Fruit fly (Drosophila melanogaster) whole organism, embryonic: ENCODE measurements around the gene Lgr3.

ENCODE experiments used
- Awh ChIP-seq: fragments of 200-800 bp; sonication (Bioruptor generic); IDR thresholded peaks from 2 replicates; pipeline ENCODE4, ENCODE4 v1.3.6; 2022; ENCODE audit warnings: missing biosample characterization, missing genetic modification characterization
- CG10274 ChIP-seq: fragments of 200-800 bp; sonication (Bioruptor generic); optimal IDR thresholded peaks from 3 replicates; lab custom pipeline; 2017; ENCODE audit warnings: missing biosample characterization, mild to moderate bottlenecking, missing genetic modification characterization
- CG10431 ChIP-seq: fragments of 200-800 bp; sonication (Bioruptor generic); optimal IDR thresholded peaks from 3 replicates; lab custom pipeline; 2018; ENCODE audit warnings: missing biosample characterization, mild to moderate bottlenecking, missing genetic modification characterization
- CG11504 ChIP-seq: fragments of 200-800 bp; sonication (Bioruptor generic); optimal IDR thresholded peaks from 3 replicates; lab custom pipeline; 2019; ENCODE audit warnings: missing biosample characterization, mild to moderate bottlenecking, missing genetic modification characterization, moderate library complexity
- CG12155 ChIP-seq: fragments of 200-800 bp; sonication (Bioruptor generic); optimal IDR thresholded peaks from 3 replicates; lab custom pipeline; 2016; ENCODE audit warnings: missing biosample characterization, missing genetic modification characterization
- CG12659 ChIP-seq: fragments of 200-800 bp; sonication (Bioruptor generic); optimal IDR thresholded peaks from 3 replicates; lab custom pipeline; 2017; ENCODE audit warnings: mild to moderate bottlenecking, missing biosample characterization, missing genetic modification reagents, missing genetic modification characterization
- CG12769 ChIP-seq: fragments of 200-800 bp; sonication (Bioruptor generic); optimal IDR thresholded peaks from 2 replicates; lab custom pipeline; 2019; ENCODE audit warnings: missing biosample characterization, mild to moderate bottlenecking, missing genetic modification characterization, moderate library complexity
- CG13296 ChIP-seq: fragments of 200-800 bp; sonication (Bioruptor generic); optimal IDR thresholded peaks from 3 replicates; lab custom pipeline; 2018; ENCODE audit warnings: missing biosample characterization, mild to moderate bottlenecking, missing genetic modification characterization
- CG13624 ChIP-seq: fragments of 200-800 bp; sonication (Bioruptor generic); optimal IDR thresholded peaks from 2 replicates; lab custom pipeline; 2016; ENCODE audit warnings: missing biosample characterization, missing genetic modification characterization
- CG1603 ChIP-seq: fragments of 200-800 bp; sonication (Bioruptor generic); optimal IDR thresholded peaks from 2 replicates; lab custom pipeline; 2019; ENCODE audit warnings: missing biosample characterization, mild to moderate bottlenecking, missing genetic modification characterization, moderate library complexity
- CG1647 ChIP-seq: fragments of 200-800 bp; sonication (Bioruptor generic); optimal IDR thresholded peaks from 3 replicates; lab custom pipeline; 2016; ENCODE audit warnings: missing biosample characterization, missing genetic modification characterization
- CG1832 ChIP-seq: fragments of 200-800 bp; sonication (Bioruptor generic); optimal IDR thresholded peaks from 2 replicates; lab custom pipeline; 2017; ENCODE audit warnings: missing biosample characterization, mild to moderate bottlenecking, missing genetic modification characterization, inconsistent platforms
- CG31441 ChIP-seq: fragments of 200-800 bp; sonication (Bioruptor generic); IDR thresholded peaks from 2 replicates; pipeline ENCODE4 v1.3.6; 2022; ENCODE audit warnings: missing biosample characterization, missing genetic modification characterization
- CG42726 ChIP-seq: fragments of 200-800 bp; sonication (Bioruptor generic); IDR thresholded peaks from 2 replicates; pipeline ENCODE4 v1.3.6; 2022; ENCODE audit warnings: missing biosample characterization, missing genetic modification characterization; ENCODE audit not compliant: partially characterized antibody
- CG6765 ChIP-seq: fragments of 200-800 bp; sonication (Bioruptor generic); optimal IDR thresholded peaks from 3 replicates; lab custom pipeline; 2017; ENCODE audit warnings: missing biosample characterization, mild to moderate bottlenecking, missing genetic modification characterization
- CG6854 ChIP-seq: fragments of 200-800 bp; sonication (Bioruptor generic); optimal IDR thresholded peaks from 3 replicates; lab custom pipeline; 2017; ENCODE audit warnings: missing biosample characterization, mild to moderate bottlenecking, missing genetic modification characterization
- CG7271 ChIP-seq: fragments of 200-800 bp; sonication (Bioruptor generic); optimal IDR thresholded peaks from 2 replicates; lab custom pipeline; 2018; ENCODE audit warnings: missing biosample characterization, mild to moderate bottlenecking, missing genetic modification characterization, moderate library complexity
- CG9876 ChIP-seq: fragments of 200-800 bp; sonication (Bioruptor generic); optimal IDR thresholded peaks from 2 replicates; lab custom pipeline; 2016; ENCODE audit warnings: missing biosample characterization, missing genetic modification characterization
- Deaf1 ChIP-seq: fragments of 200-800 bp; optimal IDR thresholded peaks from 3 replicates; lab custom pipeline; 2019; ENCODE audit warnings: missing biosample characterization, mild to moderate bottlenecking, missing genetic modification characterization, moderate library complexity
- Dll ChIP-seq: fragments of 200-800 bp; sonication (Bioruptor generic); IDR thresholded peaks from 4 replicates; pipeline ENCODE4 v1.3.6; 2022; ENCODE audit warnings: missing biosample characterization, missing genetic modification characterization; ENCODE audit not compliant: partially characterized antibody
- Dp ChIP-seq: fragments of 200-800 bp; sonication (Bioruptor generic); optimal IDR thresholded peaks from 2 replicates; lab custom pipeline; 2018; ENCODE audit warnings: missing biosample characterization, mild to moderate bottlenecking, missing genetic modification characterization, moderate library complexity
- E2f2 ChIP-seq: fragments of 200-800 bp; sonication (Bioruptor generic); IDR thresholded peaks from 2 replicates; pipeline ENCODE4 v1.3.6; 2022; ENCODE audit warnings: missing biosample characterization, missing genetic modification characterization
- Fer3 ChIP-seq: fragments of 200-800 bp; sonication (Bioruptor generic); optimal IDR thresholded peaks from 2 replicates; lab custom pipeline; 2018; ENCODE audit warnings: missing biosample characterization, mild to moderate bottlenecking, missing genetic modification characterization, moderate library complexity
- Hmx ChIP-seq: fragments of 200-800 bp; sonication (Bioruptor generic); optimal IDR thresholded peaks from 2 replicates; lab custom pipeline; 2016; ENCODE audit warnings: missing biosample characterization, missing genetic modification characterization
- MTF-1 ChIP-seq: fragments of 200-800 bp; sonication (Bioruptor generic); optimal IDR thresholded peaks from 2 replicates; lab custom pipeline; 2018; ENCODE audit warnings: missing biosample characterization, mild to moderate bottlenecking, missing genetic modification characterization, borderline replicate concordance
- Mrtf ChIP-seq: fragments of 200-800 bp; sonication (Bioruptor generic); IDR thresholded peaks from 3 replicates; pipeline ENCODE4 v1.3.6; 2022; ENCODE audit warnings: missing biosample characterization, missing genetic modification characterization
- Myb ChIP-seq: fragments of 200-800 bp; sonication (Bioruptor generic); optimal IDR thresholded peaks from 2 replicates; lab custom pipeline; 2016; ENCODE audit warnings: missing biosample characterization, missing genetic modification characterization
- NfI ChIP-seq: fragments of 200-800 bp; sonication (Bioruptor generic); optimal IDR thresholded peaks from 3 replicates; lab custom pipeline; 2018; ENCODE audit warnings: missing biosample characterization, mild to moderate bottlenecking, missing genetic modification characterization, moderate library complexity
- PHDP ChIP-seq: fragments of 200-800 bp; sonication (Bioruptor generic); optimal IDR thresholded peaks from 3 replicates; lab custom pipeline; 2018; ENCODE audit warnings: missing biosample characterization, mild to moderate bottlenecking, missing genetic modification characterization, moderate library complexity
- Pdp1 ChIP-seq, 2 experiments: fragments of 200-800 bp; sonication (Bioruptor generic); optimal IDR thresholded peaks; 3 replicates each; lab custom pipeline; 2016; ENCODE audit warnings: missing biosample characterization in 2 of 2, missing genetic modification characterization in 2 of 2, mild to moderate bottlenecking in 1 of 2, moderate library complexity in 1 of 2
- Ptx1 ChIP-seq: fragments of 200-800 bp; sonication (Bioruptor generic); IDR thresholded peaks from 2 replicates; pipeline ENCODE4 v1.3.6; 2022; ENCODE audit warnings: missing biosample characterization, missing genetic modification characterization
- Sox100B ChIP-seq: fragments of 200-800 bp; sonication (Bioruptor generic); optimal IDR thresholded peaks from 3 replicates; lab custom pipeline; 2018; ENCODE audit warnings: missing biosample characterization, mild to moderate bottlenecking, missing genetic modification characterization
- Sry-β ChIP-seq: fragments of 200-800 bp; sonication (Bioruptor generic); optimal IDR thresholded peaks from 2 replicates; lab custom pipeline; 2018; ENCODE audit warnings: missing biosample characterization, mild to moderate bottlenecking, missing genetic modification characterization, moderate library complexity
- Usf ChIP-seq: fragments of 200-800 bp; sonication (Bioruptor generic); optimal IDR thresholded peaks from 2 replicates; lab custom pipeline; 2017; ENCODE audit warnings: missing genotype, missing biosample characterization, missing genetic modification characterization
- aop ChIP-seq: fragments of 200-800 bp; sonication (Bioruptor generic); IDR thresholded peaks from 2 replicates; pipeline ENCODE4 v1.3.6; 2022; ENCODE audit warnings: missing biosample characterization, missing genetic modification characterization
- bcd ChIP-seq: fragments of 200-800 bp; sonication (Bioruptor generic); optimal IDR thresholded peaks from 2 replicates; lab custom pipeline; 2017; ENCODE audit warnings: missing biosample characterization, mild to moderate bottlenecking, missing genetic modification characterization
- dysf ChIP-seq: fragments of 200-800 bp; sonication (Bioruptor generic); IDR thresholded peaks from 3 replicates; pipeline ENCODE4 v1.3.6; 2022; ENCODE audit warnings: missing biosample characterization, missing genetic modification characterization
- en ChIP-seq: fragments of 200-800 bp; sonication (Bioruptor generic); optimal IDR thresholded peaks from 2 replicates; lab custom pipeline; 2016; ENCODE audit warnings: missing biosample characterization, missing genetic modification characterization
- eyg ChIP-seq: fragments of 200-800 bp; sonication (Bioruptor generic); optimal IDR thresholded peaks from 3 replicates; lab custom pipeline; 2016; ENCODE audit warnings: missing biosample characterization, missing genetic modification characterization
- grau ChIP-seq: fragments of 200-800 bp; optimal IDR thresholded peaks from 3 replicates; lab custom pipeline; 2019; ENCODE audit warnings: missing biosample characterization, mild to moderate bottlenecking, missing genetic modification characterization, moderate library complexity
- pho ChIP-seq: fragments of 200-800 bp; sonication (Bioruptor generic); optimal IDR thresholded peaks from 2 replicates; lab custom pipeline; 2016; ENCODE audit warnings: missing biosample characterization, missing genetic modification characterization
- pita ChIP-seq: fragments of 200-800 bp; sonication (Bioruptor generic); optimal IDR thresholded peaks from 2 replicates; lab custom pipeline; 2017; ENCODE audit warnings: missing biosample characterization, mild to moderate bottlenecking, missing genetic modification characterization
- sd ChIP-seq: fragments of 200-800 bp; sonication (Bioruptor generic); optimal IDR thresholded peaks from 3 replicates; lab custom pipeline; 2018; ENCODE audit warnings: missing biosample characterization, mild to moderate bottlenecking, missing genetic modification characterization, moderate library complexity
- sens ChIP-seq: fragments of 200-800 bp; sonication (Bioruptor generic); peaks from one replicate; lab custom pipeline; 2016; ENCODE audit warnings: missing biosample characterization, missing genetic modification characterization
- seq ChIP-seq: fragments of 200-800 bp; sonication (Bioruptor generic); IDR thresholded peaks from 2 replicates; pipeline ENCODE4 v1.3.6; 2022; ENCODE audit warnings: missing biosample characterization, missing genetic modification characterization
- slp2 ChIP-seq: fragments of 200-800 bp; sonication (Bioruptor generic); optimal IDR thresholded peaks from 2 replicates; lab custom pipeline; 2016; ENCODE audit warnings: missing biosample characterization, missing genetic modification characterization
- sob ChIP-seq: fragments of 200-800 bp; sonication (Bioruptor generic); IDR thresholded peaks from 2 replicates; pipeline ENCODE4 v1.3.6; 2022; ENCODE audit warnings: missing biosample characterization, missing genetic modification characterization
- stwl ChIP-seq: fragments of 200-800 bp; sonication (Bioruptor generic); optimal IDR thresholded peaks from 3 replicates; lab custom pipeline; 2018; ENCODE audit warnings: missing biosample characterization, mild to moderate bottlenecking, missing genetic modification characterization, moderate library complexity
- vnd ChIP-seq: fragments of 200-800 bp; sonication (Bioruptor generic); IDR thresholded peaks from 3 replicates; pipeline ENCODE4 v1.3.6; 2022; ENCODE audit warnings: missing biosample characterization, missing genetic modification characterization; ENCODE audit not compliant: partially characterized antibody
- wek ChIP-seq: fragments of 200-800 bp; sonication (Bioruptor generic); optimal IDR thresholded peaks from 3 replicates; lab custom pipeline; 2018; ENCODE audit warnings: missing biosample characterization, mild to moderate bottlenecking, missing genetic modification characterization, moderate library complexity
- zen ChIP-seq: fragments of 200-800 bp; sonication (Bioruptor generic); optimal IDR thresholded peaks from 3 replicates; lab custom pipeline; 2018; ENCODE audit warnings: missing biosample characterization, mild to moderate bottlenecking, missing genetic modification characterization, moderate library complexity

The Lgr3 gene

dm6 chr3R:25631079-25631478 lies 34.5 kb upstream of the Lgr3 start (continued):
- TF ChIP-seq pho (GFP tag; lab: Kevin White, UChicago) = peak; percentile 58
- no peak for TF ChIP-seq Usf (GFP tag; lab: Kevin White, UChicago)
- peak; percentile 11 for TF ChIP-seq CG12155
- peak; percentile 70 for TF ChIP-seq seq (GFP tag; lab: Robert Waterston, UW)
- TF ChIP-seq Dll (GFP tag; lab: Robert Waterston, UW) = no peak
- TF ChIP-seq CG13624 = peak; percentile 84
- TF ChIP-seq CG6765 = peak; percentile 48
- TF ChIP-seq wek (GFP tag; lab: Kevin White, UChicago) = no peak
- peak; percentile 70 for TF ChIP-seq Fer3
- peak; percentile 54 for TF ChIP-seq CG12659 (GFP tag; lab: Kevin White, UChicago)
- TF ChIP-seq CG42726 = no peak
- no peak for TF ChIP-seq Hmx (GFP tag; lab: Kevin White, UChicago)
- peak; percentile 72 for TF ChIP-seq PHDP (tag; lab: Kevin White, UChicago)
- TF ChIP-seq sens (GFP tag; lab: Kevin White, UChicago) = peak; percentile 95
- TF ChIP-seq sd (tag; lab: Kevin White, UChicago) = peak; percentile 46
- TF ChIP-seq CG9876 (GFP tag; lab: Kevin White, UChicago) = no peak
- no peak for TF ChIP-seq MTF-1 (GFP tag; lab: Kevin White, UChicago)
- peak; percentile 56 for TF ChIP-seq CG13296 (GFP tag; lab: Kevin White, UChicago)
- TF ChIP-seq Dp = no peak
- TF ChIP-seq CG10431 (GFP tag; lab: Kevin White, UChicago) = peak; percentile 23
- TF ChIP-seq Awh (GFP tag; lab: Robert Waterston, UW) = peak; percentile 75
- TF ChIP-seq CG31441 = peak; percentile 50; the same call in 1 of the 2 replicates
- TF ChIP-seq Myb (GFP tag; lab: Kevin White, UChicago) = peak; percentile 46
- peak; percentile 81 for TF ChIP-seq dysf (GFP tag; lab: Robert Waterston, UW)
- peak; percentile 37 for TF ChIP-seq CG12769 (tag; lab: Kevin White, UChicago)
- TF ChIP-seq CG6854 (GFP tag; lab: Kevin White, UChicago) = peak; percentile 24
- TF ChIP-seq grau (tag; lab: Kevin White, UChicago) = peak; percentile 74
- no peak for TF ChIP-seq zen (tag; lab: Kevin White, UChicago)
- peak; percentile 40 for TF ChIP-seq CG1647
- TF ChIP-seq vnd (GFP tag; lab: Robert Waterston, UW) = no peak
- no peak for TF ChIP-seq CG7271 (tag; lab: Kevin White, UChicago)
- TF ChIP-seq CG11504 (tag; lab: Kevin White, UChicago) = peak; percentile 76
- peak; percentile 66 for TF ChIP-seq NfI
- no peak for TF ChIP-seq Sox100B (GFP tag; lab: Kevin White, UChicago)
- no peak for TF ChIP-seq Deaf1
- no peak for TF ChIP-seq CG10274 (GFP tag; lab: Kevin White, UChicago)
- no peak; the same call in 1 of the 2 replicates for TF ChIP-seq E2f2 (GFP tag; lab: Robert Waterston, UW)
- peak; percentile 56; the same call in 1 of the 3 replicates for TF ChIP-seq Mrtf (GFP tag; lab: Robert Waterston, UW)
- peak; percentile 81 for TF ChIP-seq Ptx1 (GFP tag; lab: Robert Waterston, UW)
- TF ChIP-seq CG1832 (GFP tag; lab: Kevin White, UChicago) = no peak
- TF ChIP-seq sob = peak; percentile 72
- TF ChIP-seq stwl (tag; lab: Kevin White, UChicago) = no peak
- peak; percentile 28 for TF ChIP-seq en (GFP tag; lab: Kevin White, UChicago)
- no peak for TF ChIP-seq Sry-β
- TF ChIP-seq pita (GFP tag; lab: Kevin White, UChicago) = no peak
- TF ChIP-seq aop (GFP tag; lab: Robert Waterston, UW) = no peak
- TF ChIP-seq slp2 (GFP tag; lab: Kevin White, UChicago) = no peak
- peak; percentile 57 for TF ChIP-seq CG1603 (tag; lab: Kevin White, UChicago)
- TF ChIP-seq bcd (GFP tag; lab: Kevin White, UChicago) = peak; percentile 72
- peak; percentile 56 to 60 for TF ChIP-seq Pdp1 (GFP tag; optimal IDR thresholded peaks at IDR 0.05; lab: Kevin White, UChicago)
- TF ChIP-seq eyg (GFP tag; lab: Kevin White, UChicago) = peak; percentile 14
